Fruit fly (Drosophila melanogaster): ENCODE results near the gene CG31087.

CG31087 gene

DNA sequence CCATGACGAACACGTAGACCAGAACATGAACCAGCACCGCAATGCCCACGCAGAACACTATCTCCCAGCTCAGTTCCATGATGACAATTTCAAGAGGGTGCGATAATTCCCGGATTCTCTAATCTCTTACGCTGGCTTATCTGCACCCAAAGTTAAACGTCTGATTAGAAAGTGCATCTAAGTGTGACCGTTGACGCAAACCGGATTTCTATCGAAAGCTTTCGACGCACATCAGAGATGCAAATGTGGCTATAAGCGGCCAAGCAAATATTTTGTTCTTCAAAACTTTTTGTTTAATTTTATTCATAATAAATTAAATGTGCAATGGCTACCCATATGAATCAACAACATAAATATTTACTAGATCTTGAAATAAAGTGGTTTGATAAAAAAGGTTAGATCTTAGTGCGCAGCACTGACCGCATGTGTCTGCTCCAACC lies 51.3 kb downstream of the CG31087 start, which contains the start of the genes Kdsr and CG11858:
Gene Kdsr, minus strand, starts transcription at position 177 of the 440 bp plus-strand sequence.
Gene CG11858, plus strand, starts transcription at position 420 of the 440 bp plus-strand sequence.
- TF ChIP-seq psq (optimal IDR thresholded peaks at IDR 0.05) = no peak
- TF ChIP-seq h (optimal IDR thresholded peaks at IDR 0.05) = no peak
- TF ChIP-seq Myc (optimal IDR thresholded peaks at IDR 0.05) = no peak
- no peak for TF ChIP-seq Sin3A (optimal IDR thresholded peaks at IDR 0.05)
- TF ChIP-seq insv (optimal IDR thresholded peaks at IDR 0.05) = no peak
- no peak for TF ChIP-seq ttk (optimal IDR thresholded peaks at IDR 0.05)

All from Kc167 (cell line).